Fruit fly (Drosophila melanogaster) whole organism, embryonic: ENCODE data around the gene CG4596.
A peak's percentile ranks its signal among the peaks of the same experiment; 100 is the strongest.

Source experiments
- Adf1 ChIP-seq: fragments of 200-800 bp; sonication (Bioruptor generic); IDR thresholded peaks from 2 replicates; pipeline ENCODE4 v1.3.6; 2022; ENCODE audit warnings: missing biosample characterization, missing genetic modification characterization
- Aef1 ChIP-seq: fragments of 200-800 bp; sonication (Bioruptor generic); IDR thresholded peaks from 3 replicates; pipeline ENCODE4 v1.3.6; 2022; ENCODE audit warnings: missing biosample characterization, missing genetic modification characterization
- CG10147 ChIP-seq: fragments of 200-800 bp; sonication (Bioruptor generic); optimal IDR thresholded peaks from 2 replicates; lab custom pipeline; 2019; ENCODE audit warnings: missing biosample characterization, mild to moderate bottlenecking, missing genetic modification characterization, moderate library complexity
- CG10462 ChIP-seq: fragments of 200-800 bp; sonication (Bioruptor generic); optimal IDR thresholded peaks from 2 replicates; lab custom pipeline; 2016; ENCODE audit warnings: missing biosample characterization, missing genetic modification characterization
- CG12071 ChIP-seq: fragments of 200-800 bp; sonication (Bioruptor generic); optimal IDR thresholded peaks from 3 replicates; lab custom pipeline; 2018; ENCODE audit warnings: missing biosample characterization, mild to moderate bottlenecking, missing genetic modification characterization
- CG12299 ChIP-seq: fragments of 200-800 bp; sonication (Bioruptor generic); optimal IDR thresholded peaks from 2 replicates; lab custom pipeline; 2018; ENCODE audit warnings: missing biosample characterization, mild to moderate bottlenecking, missing genetic modification characterization
- CG13287 ChIP-seq: fragments of 200-800 bp; sonication (Bioruptor generic); IDR thresholded peaks from 2 replicates; pipeline ENCODE4 v1.3.6; 2022; ENCODE audit warnings: missing biosample characterization, missing genetic modification characterization; ENCODE audit not compliant: partially characterized antibody
- CG14014 ChIP-seq: fragments of 200-800 bp; sonication (Bioruptor generic); IDR thresholded peaks from 2 replicates; pipeline ENCODE4 v1.3.6; 2022; ENCODE audit warnings: missing biosample characterization, missing genetic modification characterization
- CG14965 ChIP-seq: fragments of 200-800 bp; sonication (Bioruptor generic); optimal IDR thresholded peaks from 2 replicates; lab custom pipeline; 2016; ENCODE audit warnings: missing biosample characterization, missing genetic modification characterization, borderline replicate concordance
- CG16813 ChIP-seq: fragments of 200-800 bp; sonication (Bioruptor generic); IDR thresholded peaks from 3 replicates; pipeline ENCODE4 v1.3.6; 2022; ENCODE audit warnings: missing biosample characterization, missing genetic modification characterization; ENCODE audit not compliant: partially characterized antibody
- CG17186 ChIP-seq: fragments of 200-800 bp; sonication (Bioruptor generic); optimal IDR thresholded peaks from 3 replicates; lab custom pipeline; 2017; ENCODE audit warnings: missing biosample characterization, missing genetic modification reagents, missing genetic modification characterization
- CG17802 ChIP-seq: fragments of 200-800 bp; sonication (Bioruptor generic); optimal IDR thresholded peaks from 2 replicates; lab custom pipeline; 2018; ENCODE audit warnings: missing biosample characterization, mild to moderate bottlenecking, missing genetic modification characterization, moderate library complexity
- CG4404 ChIP-seq: fragments of 200-800 bp; sonication (Bioruptor generic); IDR thresholded peaks from 2 replicates; pipeline ENCODE4 v1.3.6; 2022; ENCODE audit warnings: missing biosample characterization, missing genetic modification characterization
- CG7786 ChIP-seq: fragments of 200-800 bp; sonication (Bioruptor generic); optimal IDR thresholded peaks from 2 replicates; lab custom pipeline; 2016; ENCODE audit warnings: missing biosample characterization, missing genetic modification characterization
- CG7839 ChIP-seq: fragments of 200-800 bp; sonication (Bioruptor generic); optimal IDR thresholded peaks from 3 replicates; lab custom pipeline; 2018; ENCODE audit warnings: missing biosample characterization, mild to moderate bottlenecking, missing genetic modification characterization, moderate library complexity
- CG8089 ChIP-seq: fragments of 200-800 bp; sonication (Bioruptor generic); optimal IDR thresholded peaks from 3 replicates; lab custom pipeline; 2016; ENCODE audit warnings: missing biosample characterization, missing genetic modification characterization
- CG9817 ChIP-seq: fragments of 200-800 bp; sonication (Bioruptor generic); optimal IDR thresholded peaks from 2 replicates; lab custom pipeline; 2018; ENCODE audit warnings: missing biosample characterization, mild to moderate bottlenecking, missing genetic modification characterization, moderate library complexity
- Chrac-16 ChIP-seq: fragments of 200-800 bp; sonication (Bioruptor generic); optimal IDR thresholded peaks from 3 replicates; lab custom pipeline; 2016; ENCODE audit warnings: missing biosample characterization, missing genetic modification characterization
- Dip2 ChIP-seq: fragments of 200-800 bp; sonication (Bioruptor generic); IDR thresholded peaks from 2 replicates; pipeline ENCODE4 v1.3.6; 2022; ENCODE audit warnings: missing biosample characterization, missing genetic modification characterization
- ERR ChIP-seq: fragments of 200-800 bp; sonication (Bioruptor generic); optimal IDR thresholded peaks from 2 replicates; lab custom pipeline; 2016; ENCODE audit warnings: missing biosample characterization, missing genetic modification characterization
- Eip74EF ChIP-seq, 2 experiments: fragments of 200-800 bp in 1 of 2; fragments of >200 bp in 1 of 2; sonication (Bioruptor generic) in 1 of 2; optimal IDR thresholded peaks; 2 replicates each; lab custom pipeline; 2017 to 2019; ENCODE audit warnings: missing biosample characterization in 2 of 2, missing genetic modification characterization in 2 of 2, mild to moderate bottlenecking in 1 of 2, moderate library complexity in 1 of 2
- Hmx ChIP-seq: fragments of 200-800 bp; sonication (Bioruptor generic); optimal IDR thresholded peaks from 2 replicates; lab custom pipeline; 2016; ENCODE audit warnings: missing biosample characterization, missing genetic modification characterization
- Hr51 ChIP-seq, 2 experiments: fragments of 200-800 bp; sonication (Bioruptor generic); optimal IDR thresholded peaks; 2 replicates in 1 of 2; 3 replicates in 1 of 2; lab custom pipeline; 2016 to 2018; ENCODE audit warnings: missing biosample characterization in 2 of 2, missing genetic modification characterization in 2 of 2, mild to moderate bottlenecking in 1 of 2, moderate library complexity in 1 of 2
- Hr78 ChIP-seq, 2 experiments: fragments of 200-800 bp in 1 of 2; fragments of >200 bp in 1 of 2; sonication (Bioruptor generic) in 1 of 2; optimal IDR thresholded peaks; 2 replicates each; lab custom pipeline; 2017 to 2019; ENCODE audit warnings: missing biosample characterization in 2 of 2, missing genetic modification characterization in 2 of 2, mild to moderate bottlenecking in 1 of 2, moderate library complexity in 1 of 2
- NC2α ChIP-seq: fragments of 200-800 bp; sonication (Bioruptor generic); optimal IDR thresholded peaks from 2 replicates; lab custom pipeline; 2016; ENCODE audit warnings: missing biosample characterization, missing genetic modification characterization
- Ravus ChIP-seq: fragments of 200-800 bp; sonication (Bioruptor generic); IDR thresholded peaks from 2 replicates; pipeline ENCODE4 v1.3.6; 2022; ENCODE audit warnings: missing biosample characterization, missing genetic modification characterization
- Sox100B ChIP-seq: fragments of 200-800 bp; sonication (Bioruptor generic); optimal IDR thresholded peaks from 3 replicates; lab custom pipeline; 2018; ENCODE audit warnings: missing biosample characterization, mild to moderate bottlenecking, missing genetic modification characterization
- Sry-δ ChIP-seq: fragments of 200-800 bp; sonication (Bioruptor generic); optimal IDR thresholded peaks from 2 replicates; lab custom pipeline; 2016; ENCODE audit warnings: missing biosample characterization, missing genetic modification characterization
- ash1 ChIP-seq: fragments of 200-800 bp; sonication (Bioruptor generic); optimal IDR thresholded peaks from 2 replicates; lab custom pipeline; 2018; ENCODE audit warnings: missing biosample characterization, mild to moderate bottlenecking, missing genetic modification characterization
- bbx ChIP-seq: fragments of 200-800 bp; sonication (Bioruptor generic); IDR thresholded peaks from 2 replicates; pipeline ENCODE4 v1.3.6; 2022; ENCODE audit warnings: missing biosample characterization, missing genetic modification characterization; ENCODE audit not compliant: partially characterized antibody
- btn ChIP-seq: fragments of 200-800 bp; sonication (Bioruptor generic); optimal IDR thresholded peaks from 2 replicates; lab custom pipeline; 2016; ENCODE audit warnings: missing biosample characterization, missing genetic modification characterization
- cato ChIP-seq: fragments of 200-800 bp; sonication (Bioruptor generic); optimal IDR thresholded peaks from 2 replicates; lab custom pipeline; 2016; ENCODE audit warnings: missing biosample characterization, missing genetic modification characterization, borderline replicate concordance
- dmrt11E ChIP-seq: fragments of 200-800 bp; sonication (Bioruptor generic); optimal IDR thresholded peaks from 3 replicates; lab custom pipeline; 2018; ENCODE audit warnings: missing biosample characterization, mild to moderate bottlenecking, missing genetic modification characterization, moderate library complexity
- gcm ChIP-seq: fragments of 200-800 bp; sonication (Bioruptor generic); optimal IDR thresholded peaks from 2 replicates; lab custom pipeline; 2019; ENCODE audit warnings: missing biosample characterization, mild to moderate bottlenecking, missing genetic modification characterization, moderate library complexity
- hbn ChIP-seq: fragments of 200-800 bp; sonication (Bioruptor generic); IDR thresholded peaks from 2 replicates; pipeline ENCODE4 v1.3.6; 2022; ENCODE audit warnings: missing biosample characterization, missing genetic modification characterization; ENCODE audit not compliant: partially characterized antibody
- luna ChIP-seq: fragments of 200-800 bp; sonication (Bioruptor generic); optimal IDR thresholded peaks from 2 replicates; lab custom pipeline; 2016; ENCODE audit warnings: missing biosample characterization, missing genetic modification characterization
- p53 ChIP-seq: fragments of 200-800 bp; sonication (Bioruptor generic); optimal IDR thresholded peaks from 2 replicates; lab custom pipeline; 2016; ENCODE audit warnings: missing biosample characterization, missing genetic modification characterization
- pzg ChIP-seq: fragments of 200-800 bp; sonication (Bioruptor generic); optimal IDR thresholded peaks from 3 replicates; lab custom pipeline; 2018; ENCODE audit warnings: missing biosample characterization, mild to moderate bottlenecking, missing genetic modification characterization, moderate library complexity
- ranshi ChIP-seq: fragments of 200-800 bp; sonication (Bioruptor generic); IDR thresholded peaks from 2 replicates; pipeline ENCODE4 v1.3.6; 2022; ENCODE audit warnings: missing biosample characterization, missing genetic modification characterization
- sna ChIP-seq: fragments of 200-800 bp; sonication (Bioruptor generic); IDR thresholded peaks from 2 replicates; pipeline ENCODE4 v1.3.6; 2022; ENCODE audit warnings: missing biosample characterization, missing genetic modification characterization; ENCODE audit not compliant: partially characterized antibody
- tin ChIP-seq: fragments of 200-800 bp; sonication (Bioruptor generic); optimal IDR thresholded peaks from 3 replicates; lab custom pipeline; 2016; ENCODE audit warnings: missing biosample characterization, missing genetic modification characterization
- vnd ChIP-seq: fragments of 200-800 bp; sonication (Bioruptor generic); IDR thresholded peaks from 3 replicates; pipeline ENCODE4 v1.3.6; 2022; ENCODE audit warnings: missing biosample characterization, missing genetic modification characterization; ENCODE audit not compliant: partially characterized antibody
- wdn ChIP-seq: fragments of 200-800 bp; sonication (Bioruptor generic); IDR thresholded peaks from 2 replicates; pipeline ENCODE4 v1.3.6; 2022; ENCODE audit warnings: missing biosample characterization, missing genetic modification characterization
- wek ChIP-seq: fragments of 200-800 bp; sonication (Bioruptor generic); optimal IDR thresholded peaks from 3 replicates; lab custom pipeline; 2018; ENCODE audit warnings: missing biosample characterization, mild to moderate bottlenecking, missing genetic modification characterization, moderate library complexity
- yki ChIP-seq: fragments of >200 bp; optimal IDR thresholded peaks from 3 replicates; lab custom pipeline; 2018
- zen2 ChIP-seq: fragments of 200-800 bp; sonication (Bioruptor generic); IDR thresholded peaks from 3 replicates; pipeline ENCODE4 v1.3.6; 2022; ENCODE audit warnings: missing biosample characterization, missing genetic modification characterization; ENCODE audit not compliant: partially characterized antibody
- zfh1 ChIP-seq: fragments of 200-800 bp; sonication (Bioruptor generic); IDR thresholded peaks from 3 replicates; pipeline ENCODE4 v1.3.6; 2022; ENCODE audit warnings: missing biosample characterization, missing genetic modification characterization

Gene CG4596

DNA sequence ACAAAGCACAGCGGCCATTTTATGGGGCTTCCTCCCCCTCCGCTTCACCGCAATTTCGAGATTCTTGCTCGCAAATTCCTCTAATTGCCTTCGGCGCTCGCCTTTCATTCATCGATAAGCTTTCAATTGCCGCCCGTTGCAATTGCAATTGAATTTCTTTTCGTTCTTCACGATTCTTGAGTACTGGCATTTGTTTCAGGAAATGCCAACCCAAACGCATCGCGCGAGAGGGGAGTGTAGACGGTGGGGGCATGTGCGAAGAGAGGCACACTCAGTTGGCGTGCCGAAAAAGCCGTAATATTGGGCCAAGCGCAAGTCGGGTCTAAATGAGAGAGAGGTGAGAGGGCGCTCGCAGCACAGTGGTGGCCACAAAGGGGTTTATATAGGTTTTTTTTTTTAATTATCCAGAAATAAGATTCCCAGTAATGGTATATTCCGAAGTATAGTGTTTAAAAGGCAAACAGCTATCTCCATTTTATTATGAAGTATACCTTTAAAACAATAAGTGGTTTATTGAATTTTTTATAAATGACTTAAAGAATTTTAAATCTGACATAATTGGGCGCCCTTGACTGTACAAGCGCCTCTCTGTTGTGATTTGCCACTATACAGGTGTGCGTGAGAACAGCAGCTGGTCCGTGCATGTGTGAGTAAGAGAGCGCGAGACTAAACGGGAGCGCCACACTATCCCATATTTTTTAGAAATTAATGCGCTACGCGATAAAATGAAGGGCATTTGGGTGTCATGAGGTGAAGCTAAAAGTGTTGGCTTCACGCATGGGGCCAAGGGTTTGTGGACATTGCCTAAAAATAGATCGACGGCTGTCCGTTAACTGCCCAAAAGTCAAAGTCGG is 13.9 kb downstream of the CG4596 start (continued):
- TF ChIP-seq Eip74EF (GFP tag; optimal IDR thresholded peaks at IDR 0.05; lab: Kevin White, UChicago) = peak in 1 of 2 experiments; percentile 89
- peak; percentile 92 for TF ChIP-seq CG7839 (tag; lab: Kevin White, UChicago)
- TF ChIP-seq Adf1 (GFP tag; lab: Robert Waterston, UW) = peak; percentile 74
- no peak for TF ChIP-seq sna (GFP tag; lab: Robert Waterston, UW)
- TF ChIP-seq ash1 (GFP tag; lab: Kevin White, UChicago) = no peak
- no peak for TF ChIP-seq zen2
- peak; percentile 89 for TF ChIP-seq CG7786 (GFP tag; lab: Kevin White, UChicago)
- peak; percentile 47 for TF ChIP-seq btn (GFP tag; lab: Kevin White, UChicago)
- TF ChIP-seq CG13287 (GFP tag; lab: Robert Waterston, UW) = peak; percentile 57; the same call in 1 of the 2 replicates
- TF ChIP-seq Hmx (GFP tag; lab: Kevin White, UChicago) = peak; percentile 84
- TF ChIP-seq CG12299 (tag; lab: Kevin White, UChicago) = peak; percentile 82
- peak; percentile 73 for TF ChIP-seq CG4404 (GFP tag; lab: Robert Waterston, UW)
- TF ChIP-seq CG10462 (GFP tag; lab: Kevin White, UChicago) = peak; percentile 69
- TF ChIP-seq Sry-δ = peak; percentile 40
- no peak for TF ChIP-seq CG17186
- TF ChIP-seq gcm = peak; percentile 90
- peak; percentile 87 for TF ChIP-seq CG14014 (GFP tag; lab: Robert Waterston, UW)
- TF ChIP-seq cato (GFP tag; lab: Kevin White, UChicago) = peak; percentile 57
- peak; percentile 78 for TF ChIP-seq ERR (GFP tag; lab: Kevin White, UChicago)
- no peak for TF ChIP-seq pzg (GFP tag; lab: Kevin White, UChicago)
- TF ChIP-seq CG8089 (GFP tag; lab: Kevin White, UChicago) = peak; percentile 78
- peak; percentile 78 for TF ChIP-seq dmrt11E
- peak; percentile 74 for TF ChIP-seq zfh1 (GFP tag; lab: Robert Waterston, UW)
- peak; percentile 66 for TF ChIP-seq NC2α (GFP tag; lab: Kevin White, UChicago)
- TF ChIP-seq bbx (GFP tag; lab: Robert Waterston, UW) = no peak
- no peak for TF ChIP-seq vnd
- TF ChIP-seq Chrac-16 (GFP tag; lab: Kevin White, UChicago) = peak; percentile 86
- peak; percentile 84 for TF ChIP-seq CG10147 (GFP tag; lab: Kevin White, UChicago)
- no peak for TF ChIP-seq Dip2 (GFP tag; lab: Robert Waterston, UW)
- peak in 1 of 2 experiments; percentile 92 for TF ChIP-seq Hr78 (GFP tag; optimal IDR thresholded peaks at IDR 0.05; lab: Kevin White, UChicago)
- TF ChIP-seq Sox100B (GFP tag; lab: Kevin White, UChicago) = peak; percentile 89
- TF ChIP-seq CG9817 (tag; lab: Kevin White, UChicago) = peak; percentile 90
- TF ChIP-seq tin (GFP tag; lab: Kevin White, UChicago) = peak; percentile 83
- peak; percentile 83 for TF ChIP-seq Aef1 (GFP tag; lab: Robert Waterston, UW)
- no peak for TF ChIP-seq CG16813 (GFP tag; lab: Robert Waterston, UW)
- peak; percentile 90 for TF ChIP-seq ranshi (GFP tag; lab: Robert Waterston, UW)
- TF ChIP-seq CG14965 (GFP tag; lab: Kevin White, UChicago) = no peak
- TF ChIP-seq Hr51 (GFP tag; optimal IDR thresholded peaks at IDR 0.05; lab: Kevin White, UChicago) = peak; percentile 78 to 93
- TF ChIP-seq CG12071 (GFP tag; lab: Kevin White, UChicago) = peak; percentile 66
- TF ChIP-seq CG17802 = peak; percentile 13
- TF ChIP-seq hbn (GFP tag; lab: Robert Waterston, UW) = no peak
- TF ChIP-seq wek = no peak
- TF ChIP-seq wdn (GFP tag; lab: Robert Waterston, UW) = peak; percentile 91
- peak; percentile 58 for TF ChIP-seq Ravus (GFP tag; lab: Robert Waterston, UW)
- peak; percentile 55 for TF ChIP-seq yki (lab: Kevin White, UChicago)
- TF ChIP-seq p53 (GFP tag; lab: Kevin White, UChicago) = peak; percentile 17
- peak; percentile 33 for TF ChIP-seq luna (GFP tag; lab: Kevin White, UChicago)
